Worm (Caenorhabditis elegans) whole organism, dauer: ENCODE results near the gene cdh-8.

Experiments used
- unc-62 ChIP-seq: sonication (generic microtip); optimal IDR thresholded peaks from 2 replicates; lab custom pipeline; 2017; ENCODE audit warnings: missing biosample characterization, missing genetic modification reagents, missing genetic modification characterization

The cdh-8 gene

DNA sequence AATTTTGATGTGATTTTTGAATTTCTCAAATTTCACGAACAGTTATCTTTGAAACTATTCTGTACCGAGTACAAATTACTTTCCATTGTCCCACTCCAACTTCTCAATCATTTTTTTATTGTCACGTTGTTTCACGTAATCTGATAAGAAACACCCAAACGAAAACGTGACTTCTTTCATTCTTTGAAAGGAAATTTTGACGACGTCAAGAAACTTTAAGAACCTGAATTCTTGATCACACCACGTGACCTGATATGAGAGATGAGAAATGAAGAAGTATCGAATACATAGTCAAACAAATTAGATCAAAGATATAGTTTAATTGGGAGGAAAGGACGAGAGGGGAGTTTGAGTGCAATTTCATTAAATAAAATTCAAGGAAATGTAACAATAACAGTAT lies 30.1 kb upstream of the cdh-8 start:
- TF ChIP-seq unc-62 (GFP tag; lab: Kevin White, UChicago): no peak

- no peak for TF ChIP-seq unc-62 (GFP tag; lab: Kevin White, UChicago)
Measured at ce11 chrIV:313615-314014, 26.0 kb upstream of the cdh-8 start, which contains the start of gene snai-1. Gene snai-1 (minus strand): TSS chrIV:313715.

ce11 chrIV:314475-314874 lies 25.1 kb upstream of the cdh-8 start:
- no peak for TF ChIP-seq unc-62 (GFP tag; lab: Kevin White, UChicago)

ce11 chrIV:319654-320053 lies 20.0 kb upstream of the cdh-8 start:
- no peak for TF ChIP-seq unc-62 (GFP tag; lab: Kevin White, UChicago)

DNA sequence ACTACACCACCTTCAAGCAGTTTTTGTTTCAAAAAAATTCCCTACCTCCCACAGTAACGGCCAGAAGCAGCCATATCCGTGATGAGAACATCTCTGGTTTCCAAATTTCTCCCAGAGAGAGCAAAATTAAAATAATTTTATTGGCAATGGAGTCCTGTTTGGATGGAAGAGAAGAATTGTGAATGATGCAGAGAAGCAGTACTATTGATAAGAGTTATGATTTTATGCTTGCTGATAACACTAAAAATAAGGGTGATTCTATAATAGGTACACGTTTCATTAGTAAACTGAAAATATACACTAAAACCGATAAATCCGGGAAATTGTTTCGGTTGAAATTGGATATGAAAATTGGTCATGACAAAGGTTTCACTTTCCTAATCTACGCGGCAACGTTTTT lies 19.2 kb upstream of the cdh-8 start, which contains the start of gene dsc-4:
Gene dsc-4, minus strand, starts transcription at position 165 of the 400 bp plus-strand sequence.
- no peak for TF ChIP-seq unc-62 (GFP tag; lab: Kevin White, UChicago)

DNA sequence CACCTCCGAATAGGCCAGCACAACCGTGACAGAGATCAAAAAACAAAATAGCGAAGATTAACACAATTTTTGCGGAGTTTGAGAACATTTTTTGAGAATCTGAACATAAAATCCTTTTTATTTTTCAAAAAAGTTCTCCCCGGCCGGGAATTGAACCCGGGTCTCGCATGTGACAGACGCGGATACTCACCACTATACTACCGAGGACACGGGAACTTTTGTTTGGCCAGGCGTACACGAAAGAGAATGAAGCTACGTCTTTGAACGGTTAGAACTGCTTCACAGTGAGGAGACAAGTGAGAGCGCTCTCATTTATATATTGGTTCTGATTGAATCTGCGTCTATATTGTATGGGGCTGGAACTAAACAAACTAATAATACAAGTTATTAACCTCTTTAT lies 17.1 kb upstream of the cdh-8 start, which contains the start of gene grl-26:
Gene grl-26, minus strand, starts transcription at position 318 of the 400 bp plus-strand sequence.
- no peak for TF ChIP-seq unc-62 (GFP tag; lab: Kevin White, UChicago)

ce11 chrIV:324759-325158 lies 14.8 kb upstream of the cdh-8 start, which contains the start of gene drl-1:
Gene drl-1 (plus strand): TSS chrIV:325059.
- no peak for TF ChIP-seq unc-62 (GFP tag; lab: Kevin White, UChicago)

DNA sequence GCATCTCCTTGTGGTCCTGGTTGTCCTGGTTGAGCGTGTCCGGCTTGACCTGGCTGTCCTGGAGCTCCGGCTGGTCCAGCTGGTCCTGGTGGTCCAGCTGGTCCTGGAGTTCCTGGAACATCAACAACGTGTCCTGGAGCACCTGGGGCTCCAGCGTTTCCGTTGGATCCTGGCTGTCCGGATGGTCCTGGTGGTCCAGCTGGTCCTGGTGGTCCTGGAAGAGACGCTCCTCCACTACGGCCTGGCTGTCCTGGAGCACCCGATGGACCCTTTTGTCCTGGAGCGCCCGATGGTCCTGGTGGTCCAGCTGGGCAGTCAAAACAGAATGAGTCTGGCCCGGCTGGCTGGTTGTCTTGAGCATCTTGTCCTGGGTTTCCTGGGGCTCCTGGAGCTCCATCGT lies 14.0 kb upstream of the cdh-8 start:
- no peak for TF ChIP-seq unc-62 (GFP tag; lab: Kevin White, UChicago)

DNA sequence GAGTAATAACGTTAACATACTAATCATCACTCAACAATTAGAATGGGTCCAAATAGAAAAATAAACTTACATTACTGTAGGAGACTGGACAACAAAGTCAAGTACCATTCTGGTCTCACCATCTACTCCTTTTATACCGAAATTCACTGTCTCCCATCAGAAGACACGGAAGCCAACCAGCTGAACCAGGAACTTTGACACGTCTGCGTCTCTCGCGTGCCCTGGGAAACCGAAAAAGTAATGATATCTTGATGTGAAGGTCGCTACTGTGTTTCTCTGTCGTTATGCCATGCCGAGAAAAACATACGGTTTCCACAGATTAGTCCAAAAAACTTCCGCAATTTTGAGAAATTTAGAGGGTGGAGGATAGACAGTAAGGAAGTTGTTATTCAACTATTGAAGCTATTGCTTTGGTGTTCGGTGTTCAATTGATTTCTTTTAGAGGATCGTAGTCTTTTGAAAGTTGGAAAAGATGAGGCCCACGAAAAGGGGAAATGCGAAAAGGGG lies 13.0 kb upstream of the cdh-8 start, which contains the start of gene col-101:
Gene col-101, minus strand, starts transcription at position 457 of the 507 bp plus-strand sequence.
- TF ChIP-seq unc-62 (GFP tag; lab: Kevin White, UChicago): no peak

DNA sequence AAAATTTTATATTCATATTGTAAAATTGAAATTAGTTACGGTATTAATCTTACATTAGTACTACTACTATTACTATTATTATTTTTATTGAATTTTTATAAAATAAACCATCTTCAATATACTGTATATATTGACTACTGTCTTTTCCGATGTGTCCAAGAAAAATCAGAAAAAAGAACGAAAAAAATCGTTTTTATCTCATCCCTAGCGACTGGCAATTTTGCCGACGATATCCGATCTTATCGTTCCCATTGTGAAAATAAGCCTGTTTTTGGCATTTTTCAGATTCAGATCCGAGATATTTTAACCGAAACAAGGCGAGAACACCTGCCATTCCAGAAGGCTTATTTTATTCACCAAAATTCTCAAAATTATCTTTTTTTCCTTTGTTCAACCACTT lies 9.1 kb upstream of the cdh-8 start, which contains the start of gene F18F11.4:
Gene F18F11.4, plus strand, starts transcription at position 301 of the 400 bp plus-strand sequence.
- no peak for TF ChIP-seq unc-62 (GFP tag; lab: Kevin White, UChicago)

DNA sequence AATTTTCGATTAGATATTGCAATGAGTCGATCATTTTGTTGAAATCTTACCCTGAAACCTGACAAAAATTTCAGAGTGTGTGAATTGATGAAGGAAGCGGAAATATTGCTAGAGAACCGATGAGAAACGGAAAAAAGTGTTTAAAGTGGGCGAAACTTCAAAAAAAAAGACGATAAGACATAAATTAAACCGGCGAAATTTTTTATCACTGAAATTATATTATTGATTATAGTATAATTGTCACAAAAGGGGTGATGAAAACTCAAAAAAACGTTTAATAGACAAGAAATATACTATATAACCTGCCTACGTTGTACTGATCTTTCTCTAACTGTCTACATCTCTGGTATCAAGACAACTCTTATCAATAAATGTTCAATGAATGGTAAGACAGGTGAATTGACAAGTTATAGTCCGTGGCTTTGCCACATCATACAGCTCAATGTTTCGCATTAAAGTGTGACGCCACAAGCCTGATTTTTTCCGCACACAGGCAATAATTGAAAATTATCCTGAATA lies 2.4 kb upstream of the cdh-8 start, which contains the start of gene pxmp-4:
Gene pxmp-4, minus strand, starts transcription at position 51 of the 519 bp plus-strand sequence.
- no peak for TF ChIP-seq unc-62 (GFP tag; lab: Kevin White, UChicago)

DNA sequence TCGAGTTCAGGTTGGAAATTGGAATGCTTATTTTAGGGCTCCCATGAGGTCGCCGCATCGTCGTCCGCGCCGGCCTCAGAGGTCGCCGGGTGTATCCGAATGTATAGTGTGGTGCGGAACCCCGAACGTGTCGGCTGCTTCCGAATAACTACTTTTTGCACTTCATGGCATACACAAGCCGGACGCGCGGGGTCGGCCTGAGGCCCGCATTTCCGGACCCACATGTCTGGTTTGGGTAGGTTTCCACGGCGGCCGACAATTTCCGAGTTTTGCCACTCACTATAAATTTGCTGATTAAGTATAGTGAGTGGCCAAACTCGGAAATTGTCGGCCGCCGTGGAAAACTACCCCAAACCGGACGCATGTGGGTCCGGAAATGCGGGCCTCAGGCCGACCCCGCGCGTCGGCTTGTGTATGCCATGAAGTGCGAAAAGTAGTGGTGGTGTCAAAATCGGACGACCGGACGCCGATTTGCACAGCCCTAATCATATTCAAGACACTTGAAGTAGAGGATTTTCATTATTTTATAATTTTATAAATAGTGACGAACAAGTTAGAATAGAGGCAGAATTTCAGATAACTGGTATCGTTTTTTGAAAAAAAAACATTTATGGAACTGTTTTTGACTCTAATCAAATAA lies 1.3 kb upstream of the cdh-8 start:
- TF ChIP-seq unc-62 (GFP tag; lab: Kevin White, UChicago): no peak

- TF ChIP-seq unc-62 (GFP tag; lab: Kevin White, UChicago): no peak
Measured at ce11 chrIV:343279-343678, 3.7 kb downstream of the cdh-8 start.

DNA sequence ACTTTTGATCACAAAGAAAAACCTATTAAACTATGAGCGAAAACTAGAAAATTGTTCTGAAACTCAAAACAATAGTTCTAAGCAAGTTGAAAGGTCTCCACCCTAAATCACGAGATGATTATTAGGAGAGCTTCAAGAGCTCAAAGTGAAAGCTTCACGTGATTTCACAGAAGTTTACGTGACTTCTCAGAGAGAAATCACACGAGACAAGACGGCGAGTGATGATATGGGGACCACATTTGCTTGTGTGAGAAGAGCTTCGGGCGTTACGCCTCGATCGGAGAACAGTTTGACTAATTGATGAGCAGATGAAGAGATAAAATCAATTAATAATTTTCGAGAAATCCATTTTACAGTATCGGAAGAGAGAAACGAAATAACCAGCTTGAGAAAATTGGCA lies 25.4 kb downstream of the cdh-8 start:
- TF ChIP-seq unc-62 (GFP tag; lab: Kevin White, UChicago): no peak

DNA sequence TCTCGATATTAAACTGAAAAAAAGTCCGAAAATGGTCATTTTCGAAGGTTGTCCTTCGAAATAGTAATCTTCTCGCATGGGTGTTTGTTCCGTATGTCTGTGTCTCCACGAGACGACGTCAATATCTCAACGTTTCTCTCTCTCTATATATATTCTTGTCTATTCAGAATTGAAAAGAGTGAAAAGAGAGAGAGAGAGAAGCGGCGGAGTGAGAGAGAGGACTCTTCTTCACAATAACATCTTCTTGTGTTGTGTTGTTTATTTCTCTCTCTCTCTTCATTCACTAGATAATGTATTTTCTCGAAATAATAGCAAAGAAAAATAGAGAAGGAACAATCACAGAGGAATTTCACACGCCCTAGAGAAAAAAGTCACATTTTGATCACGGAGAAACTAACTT lies 26.8 kb downstream of the cdh-8 start:
- no peak for TF ChIP-seq unc-62 (GFP tag; lab: Kevin White, UChicago)

- no peak for TF ChIP-seq unc-62 (GFP tag; lab: Kevin White, UChicago)
Measured at ce11 chrIV:372146-372789, 32.7 kb downstream of the cdh-8 start.
